Worm (Caenorhabditis elegans) whole organism, young adult: ENCODE data around the gene F01F1.2.

Experiments
- F23B12.7 ChIP-seq: sonication (generic microtip); optimal IDR thresholded peaks from 2 replicates; lab custom pipeline; 2017; ENCODE audit warnings: missing genetic modification characterization, mild to moderate bottlenecking, missing compliant biosample characterization, antibody characterized with exemption, moderate library complexity; ENCODE audit not compliant: insufficient read depth
- F39B2.1 ChIP-seq: fragments of 200-800 bp; sonication (Bioruptor generic); IDR thresholded peaks from 2 replicates; pipeline ENCODE4 v1.3.6; 2022; ENCODE audit warnings: missing genetic modification reagents, missing genetic modification characterization, missing compliant biosample characterization
- F57C9.4 ChIP-seq: sonication (generic microtip); optimal IDR thresholded peaks from 2 replicates; lab custom pipeline; 2017; ENCODE audit warnings: mild to moderate bottlenecking, missing genetic modification characterization, missing compliant biosample characterization
- K12H6.12 ChIP-seq: fragments of 200-800 bp; sonication (Bioruptor generic); optimal IDR thresholded peaks from 2 replicates; lab custom pipeline; 2018; ENCODE audit warnings: mild to moderate bottlenecking, missing genetic modification characterization, missing compliant biosample characterization
- aptf-2 ChIP-seq: fragments of 200-800 bp; sonication (Bioruptor generic); conservative IDR thresholded peaks from 2 replicates; pipeline ENCODE4 v1.3.6; 2022; ENCODE audit warnings: missing genetic modification reagents, missing genetic modification characterization, missing compliant biosample characterization
- athp-1 ChIP-seq: sonication (generic microtip); optimal IDR thresholded peaks from 2 replicates; lab custom pipeline; 2017; ENCODE audit warnings: mild to moderate bottlenecking, missing genetic modification characterization, missing compliant biosample characterization
- attf-5 ChIP-seq: fragments of 200-800 bp; sonication (Bioruptor generic); optimal IDR thresholded peaks from 2 replicates; lab custom pipeline; 2018; ENCODE audit warnings: mild to moderate bottlenecking, missing genetic modification characterization, missing compliant biosample characterization
- cebp-1 ChIP-seq, 2 experiments: fragments of 200-800 bp in 1 of 2; sonication (Bioruptor generic) in 1 of 2; sonication (generic microtip) in 1 of 2; IDR thresholded peaks in 1 of 2; optimal IDR thresholded peaks in 1 of 2; 2 replicates each; pipeline versions ENCODE4 v1.3.6 to Lab custom; 2017 to 2022; ENCODE audit warnings: missing compliant biosample characterization in 2 of 2, missing genetic modification characterization in 2 of 2, mild to moderate bottlenecking in 1 of 2, missing genetic modification reagents in 1 of 2, moderate library complexity in 1 of 2
- ceh-27 ChIP-seq: fragments of 200-800 bp; sonication (Bioruptor generic); optimal IDR thresholded peaks from 2 replicates; lab custom pipeline; 2018; ENCODE audit warnings: mild to moderate bottlenecking, missing genetic modification characterization, moderate library complexity, missing compliant biosample characterization
- ceh-40 ChIP-seq: fragments of 200-800 bp; sonication (Bioruptor generic); IDR thresholded peaks from 2 replicates; pipeline ENCODE4 v1.3.6; 2022; ENCODE audit warnings: missing genetic modification characterization, missing compliant biosample characterization
- ceh-79 ChIP-seq: sonication (generic microtip); optimal IDR thresholded peaks from 2 replicates; lab custom pipeline; 2017; ENCODE audit warnings: mild to moderate bottlenecking, missing genetic modification characterization, missing compliant biosample characterization
- die-1 ChIP-seq: sonication (generic microtip); optimal IDR thresholded peaks from 2 replicates; lab custom pipeline; 2016; ENCODE audit warnings: missing genotype, mild to moderate bottlenecking, missing genetic modification characterization, missing compliant biosample characterization
- dpff-1 ChIP-seq: sonication (generic microtip); optimal IDR thresholded peaks from 2 replicates; lab custom pipeline; 2017; ENCODE audit warnings: mild to moderate bottlenecking, missing genetic modification characterization, missing compliant biosample characterization
- ets-4 ChIP-seq: fragments of 200-800 bp; sonication (Bioruptor generic); optimal IDR thresholded peaks from 2 replicates; lab custom pipeline; 2018; ENCODE audit warnings: mild to moderate bottlenecking, missing genetic modification characterization, missing compliant biosample characterization
- hmg-1.2 ChIP-seq: fragments of 200-800 bp; sonication (Bioruptor generic); IDR thresholded peaks from 2 replicates; pipeline ENCODE4 v1.3.6; 2022; ENCODE audit warnings: missing genetic modification reagents, missing genetic modification characterization, missing compliant biosample characterization
- hmg-20 ChIP-seq: fragments of 200-800 bp; sonication (Bioruptor generic); IDR thresholded peaks from 2 replicates; pipeline ENCODE4 v1.3.6; 2022; ENCODE audit warnings: missing genetic modification reagents, missing genetic modification characterization, missing compliant biosample characterization
- lag-1 ChIP-seq: fragments of 200-800 bp; sonication (Bioruptor generic); IDR thresholded peaks from 2 replicates; pipeline ENCODE4 v1.3.6; 2022; ENCODE audit warnings: missing genetic modification reagents, missing genetic modification characterization, missing compliant biosample characterization
- let-526 ChIP-seq: fragments of 200-800 bp; sonication (Bioruptor generic); IDR thresholded peaks from 2 replicates; pipeline ENCODE4 v1.3.6; 2022; ENCODE audit warnings: missing genetic modification reagents, missing genetic modification characterization, missing compliant biosample characterization
- lin-26 ChIP-seq: fragments of 200-800 bp; sonication (Bioruptor generic); IDR thresholded peaks from 2 replicates; pipeline ENCODE4 v1.3.6; 2022; ENCODE audit warnings: missing genetic modification reagents, missing genetic modification characterization, missing compliant biosample characterization
- lin-35 ChIP-seq, 3 experiments: fragments of 150-350 bp in 2 of 3; sonication (generic microtip) in 1 of 3; optimal IDR thresholded peaks; 2 replicates each; lab custom pipeline; 2014 to 2018; ENCODE audit warnings: missing biosample characterization in 3 of 3, missing genetic modification characterization in 3 of 3, missing genetic modification reagents in 3 of 3
- lin-40 ChIP-seq: sonication (generic microtip); optimal IDR thresholded peaks from 2 replicates; lab custom pipeline; 2016; ENCODE audit warnings: missing genetic modification characterization, mild to moderate bottlenecking, missing compliant biosample characterization, missing genotype, missing genetic modification reagents
- madf-3 ChIP-seq: fragments of 200-800 bp; sonication (Bioruptor generic); IDR thresholded peaks from 2 replicates; pipeline ENCODE4 v1.3.6; 2022; ENCODE audit warnings: missing genetic modification reagents, missing genetic modification characterization, missing compliant biosample characterization
- madf-6 ChIP-seq: fragments of 200-800 bp; sonication (Bioruptor generic); IDR thresholded peaks from 2 replicates; pipeline ENCODE4 v1.3.6; 2022; ENCODE audit warnings: missing genetic modification reagents, missing genetic modification characterization, missing compliant biosample characterization
- madf-8 ChIP-seq: fragments of 200-800 bp; sonication (Bioruptor generic); conservative IDR thresholded peaks from 2 replicates; pipeline ENCODE4 v1.3.6; 2022; ENCODE audit warnings: missing genetic modification reagents, missing genetic modification characterization, missing compliant biosample characterization
- mes-4 ChIP-seq: sonication (generic microtip); optimal IDR thresholded peaks from 2 replicates; lab custom pipeline; 2016; ENCODE audit warnings: missing genotype, missing genetic modification characterization, missing compliant biosample characterization
- nfyb-1 ChIP-seq: fragments of 200-800 bp; sonication (Bioruptor generic); IDR thresholded peaks from 2 replicates; pipeline ENCODE4 v1.3.6; 2022; ENCODE audit warnings: missing genetic modification reagents, missing genetic modification characterization, missing compliant biosample characterization
- nhr-120 ChIP-seq: fragments of 200-800 bp; sonication (Bioruptor generic); IDR thresholded peaks from 2 replicates; pipeline ENCODE4 v1.3.6; 2022; ENCODE audit warnings: missing genetic modification characterization, missing compliant biosample characterization
- pbrm-1 ChIP-seq: fragments of 200-800 bp; sonication (Bioruptor generic); IDR thresholded peaks from 2 replicates; pipeline ENCODE4 v1.3.6; 2022; ENCODE audit warnings: missing genetic modification reagents, missing genetic modification characterization, missing compliant biosample characterization
- rcor-1 ChIP-seq: fragments of 200-800 bp; sonication (Bioruptor generic); IDR thresholded peaks from 2 replicates; pipeline ENCODE4 v1.3.6; 2022; ENCODE audit warnings: missing genetic modification reagents, missing genetic modification characterization, missing compliant biosample characterization
- rec-8 ChIP-seq, 2 experiments: sonication (generic microtip); optimal IDR thresholded peaks; 2 replicates each; lab custom pipeline; 2016; ENCODE audit warnings: mild to moderate bottlenecking in 2 of 2, missing genetic modification characterization in 2 of 2, missing genetic modification reagents in 2 of 2, missing genotype in 2 of 2, missing biosample characterization in 1 of 2, missing compliant biosample characterization in 1 of 2, moderate library complexity in 1 of 2
- rpc-1 ChIP-seq, 2 experiments: fragments of 150-350 bp in 1 of 2; sonication (generic microtip) in 1 of 2; optimal IDR thresholded peaks; 2 replicates each; lab custom pipeline; 2014 to 2018; ENCODE audit warnings: missing biosample characterization in 1 of 2, missing genetic modification characterization in 1 of 2, missing genetic modification reagents in 1 of 2, missing genotype in 1 of 2
- snpc-1.3 ChIP-seq: sonication (generic microtip); optimal IDR thresholded peaks from 2 replicates; lab custom pipeline; 2017; ENCODE audit warnings: missing genetic modification characterization, mild to moderate bottlenecking, missing compliant biosample characterization, antibody characterized with exemption, moderate library complexity, missing genotype, missing genetic modification reagents; ENCODE audit not compliant: insufficient read depth
- snpc-4 ChIP-seq, 5 experiments: fragments of 150-350 bp in 1 of 5; sonication (generic microtip) in 4 of 5; optimal IDR thresholded peaks; 2 replicates each; lab custom pipeline; 2014 to 2018; ENCODE audit warnings: missing genetic modification characterization in 5 of 5, missing biosample characterization in 3 of 5, antibody characterized with exemption in 2 of 5, mild to moderate bottlenecking in 2 of 5, missing compliant biosample characterization in 2 of 5, missing genotype in 2 of 5, moderate library complexity in 2 of 5, missing genetic modification reagents in 1 of 5
- somi-1 ChIP-seq: fragments of 200-800 bp; sonication (Bioruptor generic); optimal IDR thresholded peaks from 2 replicates; lab custom pipeline; 2018; ENCODE audit warnings: mild to moderate bottlenecking, missing genetic modification characterization, missing compliant biosample characterization
- tlf-1 ChIP-seq: fragments of 200-800 bp; sonication (Bioruptor generic); optimal IDR thresholded peaks from 2 replicates; lab custom pipeline; 2018; ENCODE audit warnings: mild to moderate bottlenecking, missing genetic modification characterization, missing compliant biosample characterization
- unc-62 ChIP-seq: fragments of 150-350 bp; optimal IDR thresholded peaks from 2 replicates; lab custom pipeline; 2014; ENCODE audit warnings: missing biosample characterization, missing genetic modification reagents, missing genetic modification characterization
- zfh-2 ChIP-seq: fragments of 200-800 bp; sonication (Bioruptor generic); conservative IDR thresholded peaks from 2 replicates; pipeline ENCODE4 v1.3.6; 2022; ENCODE audit warnings: missing genetic modification reagents, missing genetic modification characterization, missing compliant biosample characterization
- ztf-28 ChIP-seq: fragments of 200-800 bp; sonication (Bioruptor generic); IDR thresholded peaks from 2 replicates; pipeline ENCODE4 v1.3.6; 2022; ENCODE audit warnings: missing genetic modification reagents, missing genetic modification characterization, missing compliant biosample characterization

Gene F01F1.2

ce11 chrIII:5842920-5843319 lies 35.4 kb upstream of the F01F1.2 start:
- TF ChIP-seq die-1 (tag; lab: Kevin White, UChicago) (no peak), rcor-1 (GFP tag; lab: Robert Waterston, UW) (no peak), ztf-28 (GFP tag; lab: Robert Waterston, UW) (no peak), unc-62 (GFP tag; lab: Kevin White, UChicago) (no peak), F57C9.4 (tag; lab: Kevin White, UChicago) (no peak), cebp-1 (GFP tag; IDR thresholded peaks at IDR 0.05; lab: Robert Waterston, UW) (no peak), cebp-1 (tag; optimal IDR thresholded peaks at IDR 0.05; lab: Kevin White, UChicago) (peak; percentile 10), mes-4 (tag; lab: Kevin White, UChicago) (no peak), let-526 (no peak), zfh-2 (GFP tag; lab: Robert Waterston, UW) (0 out of 2 replicates have a peak, but pooled peaks have one; percentile 8), aptf-2 (GFP tag; lab: Robert Waterston, UW) (no peak)
- TF ChIP-seq, all 124 proteins: peak for 2

- TF ChIP-seq lin-26, result no peak
- peak; percentile 39; the same call in 1 of the 2 replicates for TF ChIP-seq zfh-2 (GFP tag; lab: Robert Waterston, UW)
- no peak for TF ChIP-seq rpc-1 (optimal IDR thresholded peaks at IDR 0.05; lab: Kevin White, UChicago)
- no peak for TF ChIP-seq rpc-1 (tag; optimal IDR thresholded peaks at IDR 0.05; lab: Kevin White, UChicago)
- TF ChIP-seq, all 124 proteins: peak for 1
Measured at ce11 chrIII:5843662-5844061, 34.7 kb upstream of the F01F1.2 start.

ce11 chrIII:5845483-5845882 lies 32.9 kb upstream of the F01F1.2 start:
- peak; percentile 59 for TF ChIP-seq lin-40 (tag; lab: Kevin White, UChicago)
- peak; percentile 45; the same call in 1 of the 2 replicates for TF ChIP-seq hmg-1.2 (GFP tag; lab: Robert Waterston, UW)
- TF ChIP-seq K12H6.12 (tag; lab: Kevin White, UChicago), result peak; percentile 67
- TF ChIP-seq snpc-4 (GFP tag; optimal IDR thresholded peaks at IDR 0.05; lab: Kevin White, UChicago), result no peak
- TF ChIP-seq snpc-4 (tag; optimal IDR thresholded peaks at IDR 0.05; lab: Kevin White, UChicago), result peak in 1 of 4 experiments; percentile 16
- peak; percentile 72 for TF ChIP-seq zfh-2 (GFP tag; lab: Robert Waterston, UW)
- TF ChIP-seq pbrm-1 (GFP tag; lab: Robert Waterston, UW), result 0 out of 2 replicates have a peak, but pooled peaks have one; percentile 17
- peak in 1 of 3 experiments; percentile 63 for TF ChIP-seq lin-35 (GFP tag; optimal IDR thresholded peaks at IDR 0.05; lab: Kevin White, UChicago)
- TF ChIP-seq attf-5 (GFP tag; lab: Kevin White, UChicago), result peak; percentile 24
- no peak for TF ChIP-seq athp-1 (tag; lab: Kevin White, UChicago)
- no peak for TF ChIP-seq F39B2.1 (GFP tag; lab: Robert Waterston, UW)
- no peak for TF ChIP-seq cebp-1 (GFP tag; IDR thresholded peaks at IDR 0.05; lab: Robert Waterston, UW)
- peak; percentile 59 for TF ChIP-seq cebp-1 (tag; optimal IDR thresholded peaks at IDR 0.05; lab: Kevin White, UChicago)
- TF ChIP-seq ceh-27 (GFP tag; lab: Kevin White, UChicago), result peak; percentile 27
- no peak for TF ChIP-seq tlf-1 (GFP tag; lab: Kevin White, UChicago)
- TF ChIP-seq F23B12.7 (tag; lab: Kevin White, UChicago), result no peak
- TF ChIP-seq somi-1 (GFP tag; lab: Kevin White, UChicago), result peak; percentile 19

ce11 chrIII:5846412-5846811 lies 31.9 kb upstream of the F01F1.2 start:
- no peak for TF ChIP-seq nhr-120 (GFP tag; lab: Robert Waterston, UW)
- TF ChIP-seq rcor-1 (GFP tag; lab: Robert Waterston, UW), result no peak
- no peak for TF ChIP-seq dpff-1 (tag; lab: Kevin White, UChicago)
- TF ChIP-seq ceh-40, result no peak
- TF ChIP-seq athp-1 (tag; lab: Kevin White, UChicago), result no peak
- no peak for TF ChIP-seq lag-1
- TF ChIP-seq nfyb-1, result no peak
- no peak for TF ChIP-seq madf-6 (GFP tag; lab: Robert Waterston, UW)
- no peak for TF ChIP-seq snpc-1.3
- no peak for TF ChIP-seq ets-4
- TF ChIP-seq rec-8 (tag; optimal IDR thresholded peaks at IDR 0.05; lab: Kevin White, UChicago), result no peak
- no peak for TF ChIP-seq ceh-79 (tag; lab: Kevin White, UChicago)
- TF ChIP-seq madf-3, result no peak
- no peak for TF ChIP-seq hmg-20 (GFP tag; lab: Robert Waterston, UW)
- TF ChIP-seq madf-8, result no peak
